Fruit fly (Drosophila melanogaster) whole organism, prepupa: ENCODE data around the gene CG32259.

Source experiments
- CG10631 ChIP-seq: fragments of 200-800 bp; sonication (Bioruptor generic); optimal IDR thresholded peaks from 2 replicates; lab custom pipeline; 2016; ENCODE audit warnings: missing biosample characterization, missing genetic modification characterization
- CG10669 ChIP-seq: fragments of 200-800 bp; sonication (Bioruptor generic); optimal IDR thresholded peaks from 3 replicates; lab custom pipeline; 2018; ENCODE audit warnings: missing biosample characterization, mild to moderate bottlenecking, missing genetic modification characterization, moderate library complexity
- CG11294 ChIP-seq: fragments of 200-800 bp; sonication (Bioruptor generic); IDR thresholded peaks from 2 replicates; pipeline ENCODE4 v1.3.6; 2022; ENCODE audit warnings: missing biosample characterization, missing genetic modification characterization
- CG15336 ChIP-seq: fragments of 200-800 bp; sonication (Bioruptor generic); IDR thresholded peaks from 2 replicates; pipeline ENCODE4 v1.3.6; 2022; ENCODE audit warnings: missing biosample characterization, missing genetic modification characterization
- Ets21C ChIP-seq: fragments of 200-800 bp; sonication (Bioruptor generic); optimal IDR thresholded peaks from 3 replicates; lab custom pipeline; 2016; ENCODE audit warnings: missing biosample characterization, missing genetic modification characterization
- Gug ChIP-seq: fragments of 200-800 bp; sonication (Bioruptor generic); IDR thresholded peaks from 2 replicates; pipeline ENCODE4 v1.3.6; 2022; ENCODE audit warnings: missing biosample characterization, missing genetic modification characterization
- Hr39 ChIP-seq: fragments of 200-800 bp; sonication (Bioruptor generic); optimal IDR thresholded peaks from 2 replicates; lab custom pipeline; 2016; ENCODE audit warnings: missing biosample characterization, missing genetic modification characterization
- Hr4 ChIP-seq: fragments of 200-800 bp; sonication (Bioruptor generic); optimal IDR thresholded peaks from 3 replicates; lab custom pipeline; 2016; ENCODE audit warnings: missing biosample characterization, missing genetic modification characterization
- OdsH ChIP-seq: fragments of 200-800 bp; sonication (Bioruptor generic); optimal IDR thresholded peaks from 3 replicates; lab custom pipeline; 2016; ENCODE audit warnings: missing biosample characterization, missing genetic modification characterization
- pdm3 ChIP-seq: fragments of 200-800 bp; sonication (Bioruptor generic); optimal IDR thresholded peaks from 3 replicates; lab custom pipeline; 2016; ENCODE audit warnings: missing biosample characterization, missing genetic modification characterization
- spab ChIP-seq: fragments of 200-800 bp; sonication (Bioruptor generic); optimal IDR thresholded peaks from 2 replicates; lab custom pipeline; 2017; ENCODE audit warnings: missing biosample characterization, mild to moderate bottlenecking, missing genetic modification characterization, missing genetic modification reagents
- vri ChIP-seq: fragments of 200-800 bp; sonication (Bioruptor generic); optimal IDR thresholded peaks from 3 replicates; lab custom pipeline; 2016; ENCODE audit warnings: missing biosample characterization, mild to moderate bottlenecking, missing genetic modification characterization

- TF ChIP-seq vri (GFP tag; lab: Kevin White, UChicago) (no peak), CG11294 (GFP tag; lab: Robert Waterston, UW) (no peak), spab (GFP tag; lab: Kevin White, UChicago) (no peak), pdm3 (no peak), Hr39 (GFP tag; lab: Kevin White, UChicago) (no peak), CG15336 (GFP tag; lab: Robert Waterston, UW) (no peak), Gug (GFP tag; lab: Robert Waterston, UW) (no peak), CG10669 (GFP tag; lab: Kevin White, UChicago) (no peak), CG10631 (GFP tag; lab: Kevin White, UChicago) (no peak), OdsH (GFP tag; lab: Kevin White, UChicago) (no peak), Ets21C (no peak), Hr4 (GFP tag; lab: Kevin White, UChicago) (no peak)
Observed at dm6 chr3L:4087281-4087680, 18.1 kb downstream of the CG32259 start, which contains the start of gene CG14989.
